Fruit fly (Drosophila melanogaster) whole organism, embryonic: Measurements from ENCODE around the gene bark.

Experiments
- ATbp ChIP-seq: fragments of 200-800 bp; sonication (Bioruptor generic); optimal IDR thresholded peaks from 2 replicates; lab custom pipeline; 2017; ENCODE audit warnings: missing biosample characterization, mild to moderate bottlenecking, missing genetic modification characterization, missing genetic modification reagents
- BEAF-32 ChIP-seq: fragments of 200-800 bp; sonication (Bioruptor generic); optimal IDR thresholded peaks from 3 replicates; lab custom pipeline; 2017; ENCODE audit warnings: missing biosample characterization, missing genetic modification characterization, mild to moderate bottlenecking, moderate library complexity, missing genetic modification reagents
- BtbVII ChIP-seq: fragments of 200-800 bp; sonication (Bioruptor generic); optimal IDR thresholded peaks from 3 replicates; lab custom pipeline; 2017; ENCODE audit warnings: missing biosample characterization, mild to moderate bottlenecking, missing genetic modification characterization
- CG11456 ChIP-seq: fragments of 200-800 bp; sonication (Bioruptor generic); IDR thresholded peaks from 3 replicates; pipeline ENCODE4 v1.3.6; 2022; ENCODE audit warnings: missing biosample characterization, missing genetic modification characterization
- CG12219 ChIP-seq: fragments of 200-800 bp; sonication (Bioruptor generic); optimal IDR thresholded peaks from 3 replicates; lab custom pipeline; 2018; ENCODE audit warnings: missing biosample characterization, mild to moderate bottlenecking, missing genetic modification characterization
- CG1233 ChIP-seq: fragments of 200-800 bp; sonication (Bioruptor generic); optimal IDR thresholded peaks from 4 replicates; lab custom pipeline; 2018; ENCODE audit warnings: missing biosample characterization, mild to moderate bottlenecking, missing genetic modification characterization
- CG12659 ChIP-seq: fragments of 200-800 bp; sonication (Bioruptor generic); optimal IDR thresholded peaks from 3 replicates; lab custom pipeline; 2017; ENCODE audit warnings: mild to moderate bottlenecking, missing biosample characterization, missing genetic modification reagents, missing genetic modification characterization
- CG13287 ChIP-seq: fragments of 200-800 bp; sonication (Bioruptor generic); IDR thresholded peaks from 2 replicates; pipeline ENCODE4 v1.3.6; 2022; ENCODE audit warnings: missing biosample characterization, missing genetic modification characterization; ENCODE audit not compliant: partially characterized antibody
- CG15269 ChIP-seq: fragments of 200-800 bp; sonication (Bioruptor generic); optimal IDR thresholded peaks from 2 replicates; lab custom pipeline; 2018; ENCODE audit warnings: missing biosample characterization, mild to moderate bottlenecking, missing genetic modification characterization, moderate library complexity
- CG1529 ChIP-seq: fragments of 200-800 bp; sonication (Bioruptor generic); optimal IDR thresholded peaks from 3 replicates; lab custom pipeline; 2018; ENCODE audit warnings: missing biosample characterization, missing genetic modification characterization
- CG16863 ChIP-seq: fragments of 200-800 bp; sonication (Bioruptor generic); optimal IDR thresholded peaks from 3 replicates; lab custom pipeline; 2016; ENCODE audit warnings: missing biosample characterization, missing genetic modification characterization
- CG1792 ChIP-seq: fragments of 200-800 bp; sonication (Bioruptor generic); optimal IDR thresholded peaks from 2 replicates; lab custom pipeline; 2016; ENCODE audit warnings: missing biosample characterization, missing genetic modification characterization
- CG18599 ChIP-seq: fragments of 200-800 bp; sonication (Bioruptor generic); optimal IDR thresholded peaks from 3 replicates; lab custom pipeline; 2017; ENCODE audit warnings: missing biosample characterization, missing genetic modification characterization, mild to moderate bottlenecking, moderate library complexity, missing genetic modification reagents
- CG30020 ChIP-seq: fragments of 200-800 bp; optimal IDR thresholded peaks from 2 replicates; lab custom pipeline; 2019; ENCODE audit warnings: missing biosample characterization, mild to moderate bottlenecking, missing genetic modification characterization, moderate library complexity
- CG31388 ChIP-seq: fragments of 200-800 bp; sonication (Bioruptor generic); optimal IDR thresholded peaks from 2 replicates; lab custom pipeline; 2016; ENCODE audit warnings: missing biosample characterization, missing genetic modification characterization
- CG4617 ChIP-seq: fragments of 200-800 bp; sonication (Bioruptor generic); optimal IDR thresholded peaks from 3 replicates; lab custom pipeline; 2016; ENCODE audit warnings: missing biosample characterization, missing genetic modification characterization, borderline replicate concordance
- CG4707 ChIP-seq: fragments of 200-800 bp; sonication (Bioruptor generic); optimal IDR thresholded peaks from 2 replicates; lab custom pipeline; 2018; ENCODE audit warnings: missing biosample characterization, mild to moderate bottlenecking, missing genetic modification characterization, moderate library complexity
- CG6813 ChIP-seq: fragments of 200-800 bp; sonication (Bioruptor generic); optimal IDR thresholded peaks from 2 replicates; lab custom pipeline; 2017; ENCODE audit warnings: missing biosample characterization, missing genetic modification characterization, mild to moderate bottlenecking, moderate library complexity, missing genetic modification reagents
- CG9437 ChIP-seq: fragments of 200-800 bp; sonication (Bioruptor generic); optimal IDR thresholded peaks from 2 replicates; lab custom pipeline; 2018; ENCODE audit warnings: missing biosample characterization, mild to moderate bottlenecking, missing genetic modification characterization
- D ChIP-seq, 2 experiments: fragments of 200-800 bp in 1 of 2; fragments of >200 bp in 1 of 2; sonication (Bioruptor generic) in 1 of 2; optimal IDR thresholded peaks; 2 replicates in 1 of 2; 3 replicates in 1 of 2; lab custom pipeline; 2017; ENCODE audit warnings: mild to moderate bottlenecking in 1 of 2, missing biosample characterization in 1 of 2, missing genetic modification characterization in 1 of 2, missing genetic modification reagents in 1 of 2
- Dbx ChIP-seq: fragments of 200-800 bp; sonication (Bioruptor generic); IDR thresholded peaks from 3 replicates; pipeline ENCODE4 v1.3.6; 2022; ENCODE audit warnings: missing biosample characterization, missing genetic modification characterization
- Dp ChIP-seq: fragments of 200-800 bp; sonication (Bioruptor generic); optimal IDR thresholded peaks from 2 replicates; lab custom pipeline; 2018; ENCODE audit warnings: missing biosample characterization, mild to moderate bottlenecking, missing genetic modification characterization, moderate library complexity
- E2f1 ChIP-seq: fragments of 200-800 bp; sonication (Bioruptor generic); IDR thresholded peaks from 2 replicates; pipeline ENCODE4 v1.3.6; 2022; ENCODE audit warnings: missing biosample characterization, missing genetic modification characterization
- E2f2 ChIP-seq: fragments of 200-800 bp; sonication (Bioruptor generic); IDR thresholded peaks from 2 replicates; pipeline ENCODE4 v1.3.6; 2022; ENCODE audit warnings: missing biosample characterization, missing genetic modification characterization
- H2.0 ChIP-seq: fragments of 200-800 bp; sonication (Bioruptor generic); IDR thresholded peaks from 2 replicates; pipeline ENCODE4 v1.3.6; 2022; ENCODE audit warnings: missing biosample characterization, missing genetic modification characterization
- HLHmδ ChIP-seq: fragments of 200-800 bp; sonication (Bioruptor generic); optimal IDR thresholded peaks from 2 replicates; lab custom pipeline; 2018; ENCODE audit warnings: missing biosample characterization, mild to moderate bottlenecking, missing genetic modification characterization, moderate library complexity
- Hr51 ChIP-seq, 2 experiments: fragments of 200-800 bp; sonication (Bioruptor generic); optimal IDR thresholded peaks; 2 replicates in 1 of 2; 3 replicates in 1 of 2; lab custom pipeline; 2016 to 2018; ENCODE audit warnings: missing biosample characterization in 2 of 2, missing genetic modification characterization in 2 of 2, mild to moderate bottlenecking in 1 of 2, moderate library complexity in 1 of 2
- Med ChIP-seq: fragments of 200-800 bp; sonication (Bioruptor generic); peaks from one replicate; lab custom pipeline; 2016; ENCODE audit warnings: missing biosample characterization, missing genetic modification characterization, mild to moderate bottlenecking, inconsistent platforms, moderate library complexity
- Mrtf ChIP-seq: fragments of 200-800 bp; sonication (Bioruptor generic); IDR thresholded peaks from 3 replicates; pipeline ENCODE4 v1.3.6; 2022; ENCODE audit warnings: missing biosample characterization, missing genetic modification characterization
- ase ChIP-seq: fragments of 200-800 bp; sonication (Bioruptor generic); IDR thresholded peaks from 3 replicates; pipeline ENCODE4 v1.3.6; 2022; ENCODE audit warnings: missing biosample characterization, missing genetic modification characterization
- cad ChIP-seq: fragments of >200 bp; optimal IDR thresholded peaks from 2 replicates; lab custom pipeline; 2017; ENCODE audit warnings: missing biosample characterization, missing genetic modification characterization
- cato ChIP-seq: fragments of 200-800 bp; sonication (Bioruptor generic); optimal IDR thresholded peaks from 2 replicates; lab custom pipeline; 2016; ENCODE audit warnings: missing biosample characterization, missing genetic modification characterization, borderline replicate concordance
- chm ChIP-seq: fragments of 200-800 bp; sonication (Bioruptor generic); IDR thresholded peaks from 2 replicates; pipeline ENCODE4 v1.3.6; 2022; ENCODE audit warnings: missing biosample characterization, missing genetic modification characterization
- croc ChIP-seq: fragments of 200-800 bp; sonication (Bioruptor generic); conservative IDR thresholded peaks from 3 replicates; pipeline ENCODE4 v1.3.6; 2022; ENCODE audit warnings: missing biosample characterization, missing genetic modification characterization
- jigr1 ChIP-seq: fragments of 200-800 bp; sonication (Bioruptor generic); IDR thresholded peaks from 3 replicates; pipeline ENCODE4 v1.3.6; 2022; ENCODE audit warnings: missing biosample characterization, missing genetic modification characterization
- ken ChIP-seq: fragments of 200-800 bp; sonication (Bioruptor generic); IDR thresholded peaks from 3 replicates; pipeline ENCODE4 v1.3.6; 2022; ENCODE audit warnings: missing biosample characterization, missing genetic modification characterization
- lov ChIP-seq, 2 experiments: fragments of 200-800 bp in 1 of 2; fragments of >200 bp in 1 of 2; sonication (Bioruptor generic) in 1 of 2; IDR thresholded peaks in 1 of 2; optimal IDR thresholded peaks in 1 of 2; 2 replicates in 1 of 2; 3 replicates in 1 of 2; pipeline versions ENCODE4 v1.3.6 to Lab custom; 2017 to 2022; ENCODE audit warnings: missing biosample characterization in 1 of 2, missing genetic modification characterization in 1 of 2
- mam ChIP-seq: fragments of 200-800 bp; sonication (Bioruptor generic); optimal IDR thresholded peaks from 3 replicates; lab custom pipeline; 2016; ENCODE audit warnings: missing biosample characterization, missing genetic modification characterization
- pzg ChIP-seq: fragments of 200-800 bp; sonication (Bioruptor generic); optimal IDR thresholded peaks from 3 replicates; lab custom pipeline; 2018; ENCODE audit warnings: missing biosample characterization, mild to moderate bottlenecking, missing genetic modification characterization, moderate library complexity
- scrt ChIP-seq: fragments of 200-800 bp; sonication (Bioruptor generic); optimal IDR thresholded peaks from 2 replicates; lab custom pipeline; 2018; ENCODE audit warnings: missing biosample characterization, mild to moderate bottlenecking, missing genetic modification characterization, moderate library complexity
- sd ChIP-seq: fragments of 200-800 bp; sonication (Bioruptor generic); optimal IDR thresholded peaks from 3 replicates; lab custom pipeline; 2018; ENCODE audit warnings: missing biosample characterization, mild to moderate bottlenecking, missing genetic modification characterization, moderate library complexity
- tap ChIP-seq: fragments of 200-800 bp; optimal IDR thresholded peaks from 3 replicates; lab custom pipeline; 2019; ENCODE audit warnings: missing biosample characterization, mild to moderate bottlenecking, missing genetic modification characterization, moderate library complexity
- tna ChIP-seq: fragments of 200-800 bp; sonication (Bioruptor generic); IDR thresholded peaks from 2 replicates; pipeline ENCODE4 v1.3.6; 2022; ENCODE audit warnings: missing biosample characterization, missing genetic modification characterization; ENCODE audit not compliant: partially characterized antibody
- unc-4 ChIP-seq: fragments of 200-800 bp; sonication (Bioruptor generic); IDR thresholded peaks from 2 replicates; pipeline ENCODE4 v1.3.6; 2022; ENCODE audit warnings: missing biosample characterization, missing genetic modification characterization; ENCODE audit not compliant: partially characterized antibody
- wdn ChIP-seq: fragments of 200-800 bp; sonication (Bioruptor generic); IDR thresholded peaks from 2 replicates; pipeline ENCODE4 v1.3.6; 2022; ENCODE audit warnings: missing biosample characterization, missing genetic modification characterization
- zen2 ChIP-seq: fragments of 200-800 bp; sonication (Bioruptor generic); IDR thresholded peaks from 3 replicates; pipeline ENCODE4 v1.3.6; 2022; ENCODE audit warnings: missing biosample characterization, missing genetic modification characterization; ENCODE audit not compliant: partially characterized antibody

Gene bark

DNA sequence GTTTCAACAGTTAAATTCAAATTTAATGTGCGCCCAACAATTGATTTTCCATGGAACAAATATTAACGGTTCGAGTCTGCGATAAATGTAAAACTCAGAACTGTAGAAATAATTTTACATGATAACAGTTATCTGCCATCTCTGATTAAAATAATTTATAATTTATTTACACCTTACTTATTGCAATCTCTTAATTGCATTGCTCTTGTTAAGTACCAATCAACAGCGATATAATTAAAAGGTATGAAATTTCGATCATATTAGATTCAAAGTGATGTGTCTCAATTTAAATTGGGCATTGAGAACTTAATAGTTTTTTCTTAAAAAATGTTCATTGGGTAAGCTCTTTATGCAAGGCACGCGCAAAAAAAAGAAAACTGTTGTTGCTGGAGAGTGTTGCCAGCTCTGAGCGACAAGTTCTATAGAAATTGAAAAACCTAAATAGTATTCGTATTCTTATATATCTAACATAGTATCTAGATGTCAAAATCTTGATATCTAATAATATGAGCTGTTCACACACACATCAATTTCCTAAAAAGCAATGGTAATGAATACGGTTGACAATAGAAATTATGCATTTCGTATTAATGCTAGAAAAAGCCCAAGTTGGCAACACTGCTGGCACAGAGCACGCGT lies 16.0 kb downstream of the bark start (continued):
- TF ChIP-seq croc = no peak; the same call in 2 of the 3 replicates
- TF ChIP-seq CG4617 = no peak
- TF ChIP-seq CG12659 (GFP tag; lab: Kevin White, UChicago) = peak; percentile 61
- TF ChIP-seq Mrtf (GFP tag; lab: Robert Waterston, UW) = no peak
- peak; percentile 27 for TF ChIP-seq CG15269 (tag; lab: Kevin White, UChicago)
- TF ChIP-seq cad (GFP tag; lab: Kevin White, UChicago) = no peak
- TF ChIP-seq BtbVII (GFP tag; lab: Kevin White, UChicago) = peak; percentile 42
- TF ChIP-seq tna (GFP tag; lab: Robert Waterston, UW) = no peak
- no peak for TF ChIP-seq sd (tag; lab: Kevin White, UChicago)
- TF ChIP-seq Hr51 (GFP tag; optimal IDR thresholded peaks at IDR 0.05; lab: Kevin White, UChicago) = peak in 1 of 2 experiments; percentile 42
- TF ChIP-seq Dp (GFP tag; lab: Kevin White, UChicago) = peak; percentile 54
- peak; percentile 11 for TF ChIP-seq CG6813 (GFP tag; lab: Kevin White, UChicago)
- TF ChIP-seq BEAF-32 (GFP tag; lab: Kevin White, UChicago) = peak; percentile 35
- TF ChIP-seq CG16863 (GFP tag; lab: Kevin White, UChicago) = peak; percentile 22
- TF ChIP-seq D (optimal IDR thresholded peaks at IDR 0.05; lab: Kevin White, UChicago) = no peak
- TF ChIP-seq D (GFP tag; optimal IDR thresholded peaks at IDR 0.05; lab: Kevin White, UChicago) = peak; percentile 12
- peak; percentile 30 for TF ChIP-seq ATbp (GFP tag; lab: Kevin White, UChicago)
- TF ChIP-seq CG1233 (GFP tag; lab: Kevin White, UChicago) = peak; percentile 60
- peak; percentile 44 for TF ChIP-seq cato (GFP tag; lab: Kevin White, UChicago)
- TF ChIP-seq CG13287 (GFP tag; lab: Robert Waterston, UW) = peak; percentile 37
- TF ChIP-seq E2f2 (GFP tag; lab: Robert Waterston, UW) = peak; percentile 73
- TF ChIP-seq CG18599 (GFP tag; lab: Kevin White, UChicago) = peak; percentile 75
- TF ChIP-seq E2f1 (GFP tag; lab: Robert Waterston, UW) = peak; percentile 37; the same call in 1 of the 2 replicates
- TF ChIP-seq H2.0 (GFP tag; lab: Robert Waterston, UW) = peak; percentile 54; the same call in 1 of the 2 replicates
- TF ChIP-seq lov (optimal IDR thresholded peaks at IDR 0.05; lab: Kevin White, UChicago) = no peak
- 0 out of 3 replicates have a peak, but pooled peaks have one; percentile 24 for TF ChIP-seq lov (GFP tag; IDR thresholded peaks at IDR 0.05; lab: Robert Waterston, UW)
- peak; percentile 83 for TF ChIP-seq Dbx
- no peak for TF ChIP-seq HLHmδ (GFP tag; lab: Kevin White, UChicago)
- 0 out of 2 replicates have a peak, but pooled peaks have one; percentile 13 for TF ChIP-seq unc-4
- TF ChIP-seq CG30020 (tag; lab: Kevin White, UChicago) = no peak
- peak; percentile 53 for TF ChIP-seq mam
- TF ChIP-seq zen2 (GFP tag; lab: Robert Waterston, UW) = no peak
- peak; percentile 82 for TF ChIP-seq tap
- peak; percentile 92 for TF ChIP-seq Med
- TF ChIP-seq jigr1 = 0 out of 3 replicates have a peak, but pooled peaks have one; percentile 49
- no peak for TF ChIP-seq scrt (GFP tag; lab: Kevin White, UChicago)
- TF ChIP-seq wdn (GFP tag; lab: Robert Waterston, UW) = peak; percentile 40; the same call in 1 of the 2 replicates
- peak; percentile 68; the same call in 2 of the 3 replicates for TF ChIP-seq CG11456
- TF ChIP-seq CG1529 (GFP tag; lab: Kevin White, UChicago) = peak; percentile 26
- TF ChIP-seq ken = peak; percentile 52; the same call in 2 of the 3 replicates
- TF ChIP-seq chm (GFP tag; lab: Robert Waterston, UW) = peak; percentile 52; the same call in 1 of the 2 replicates
- peak; percentile 8 for TF ChIP-seq pzg (GFP tag; lab: Kevin White, UChicago)
- peak; percentile 36; the same call in 1 of the 3 replicates for TF ChIP-seq ase (GFP tag; lab: Robert Waterston, UW)
- peak; percentile 13 for TF ChIP-seq CG1792 (GFP tag; lab: Kevin White, UChicago)
- TF ChIP-seq CG4707 (GFP tag; lab: Kevin White, UChicago) = peak; percentile 63
- TF ChIP-seq CG31388 (GFP tag; lab: Kevin White, UChicago) = peak; percentile 20
- peak; percentile 55 for TF ChIP-seq CG12219 (GFP tag; lab: Kevin White, UChicago)
- TF ChIP-seq CG9437 = peak; percentile 61
